Fruit fly (Drosophila melanogaster): ENCODE measurements around the gene Recs1.

Recs1 gene

DNA sequence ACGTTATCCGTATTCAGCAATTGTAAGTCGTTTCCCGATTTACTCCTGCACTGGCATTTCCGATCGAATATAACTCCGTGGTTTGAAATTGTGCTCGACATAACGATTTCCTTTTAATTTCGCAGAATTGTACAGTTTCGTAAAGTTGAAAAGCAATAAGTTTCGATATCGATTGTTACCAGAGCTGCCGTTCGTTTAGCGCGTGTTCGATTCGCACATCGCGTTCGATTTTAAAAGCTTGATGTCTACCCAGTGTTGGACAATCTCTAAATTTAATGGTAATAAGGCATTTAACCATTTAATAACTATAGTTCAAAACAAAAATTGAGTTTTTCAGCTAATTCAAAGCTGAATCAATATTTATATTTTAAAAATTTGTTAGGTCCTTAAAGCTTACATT lies 41.6 kb downstream of the Recs1 start, which contains the start of gene CG14357:
Gene CG14357 (minus strand): TSS at position 101 of the 400 bp plus-strand sequence.
- TF ChIP-seq CG15336 (GFP tag; IDR thresholded peaks at IDR 0.05) (no peak), Gug (GFP tag; IDR thresholded peaks at IDR 0.05) (no peak), spab (GFP tag; optimal IDR thresholded peaks at IDR 0.05) (no peak), Sox14 (GFP tag; optimal IDR thresholded peaks at IDR 0.05) (no peak), CG6808 (GFP tag; optimal IDR thresholded peaks at IDR 0.05) (no peak)

DNA sequence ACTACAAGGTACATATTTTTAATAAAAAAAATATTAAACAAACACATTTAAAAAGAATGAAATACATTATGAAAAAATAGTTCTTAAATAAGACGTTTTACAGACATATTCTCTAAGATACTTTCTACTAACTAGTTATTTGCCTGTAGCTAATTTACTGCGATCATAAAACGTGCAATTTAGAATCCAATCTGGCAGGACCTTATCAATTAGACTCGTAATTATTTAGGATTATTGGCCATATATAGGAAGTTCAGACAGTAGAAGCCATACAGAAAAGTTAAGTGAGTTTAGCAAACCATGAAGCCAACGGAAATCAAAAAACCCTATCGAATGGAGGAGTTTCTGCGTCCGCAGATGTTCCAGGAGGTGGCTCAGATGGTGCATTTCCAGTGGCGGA lies 44.5 kb downstream of the Recs1 start, which contains the start of gene Or88a:
Gene Or88a (plus strand): TSS at position 301 of the 400 bp plus-strand sequence.
- TF ChIP-seq vri (GFP tag; optimal IDR thresholded peaks at IDR 0.05) (no peak), CG31627 (GFP tag; optimal IDR thresholded peaks at IDR 0.05) (no peak), CG8319 (GFP tag; optimal IDR thresholded peaks at IDR 0.05) (no peak), CG3032 (tag; optimal IDR thresholded peaks at IDR 0.05) (no peak), CG6276 (GFP tag; optimal IDR thresholded peaks at IDR 0.05) (no peak), achi (GFP tag; optimal IDR thresholded peaks at IDR 0.05) (no peak), dac (GFP tag; optimal IDR thresholded peaks at IDR 0.05) (no peak), CG10631 (GFP tag; optimal IDR thresholded peaks at IDR 0.05) (no peak), CG9139 (GFP tag; optimal IDR thresholded peaks at IDR 0.05) (no peak)

DNA sequence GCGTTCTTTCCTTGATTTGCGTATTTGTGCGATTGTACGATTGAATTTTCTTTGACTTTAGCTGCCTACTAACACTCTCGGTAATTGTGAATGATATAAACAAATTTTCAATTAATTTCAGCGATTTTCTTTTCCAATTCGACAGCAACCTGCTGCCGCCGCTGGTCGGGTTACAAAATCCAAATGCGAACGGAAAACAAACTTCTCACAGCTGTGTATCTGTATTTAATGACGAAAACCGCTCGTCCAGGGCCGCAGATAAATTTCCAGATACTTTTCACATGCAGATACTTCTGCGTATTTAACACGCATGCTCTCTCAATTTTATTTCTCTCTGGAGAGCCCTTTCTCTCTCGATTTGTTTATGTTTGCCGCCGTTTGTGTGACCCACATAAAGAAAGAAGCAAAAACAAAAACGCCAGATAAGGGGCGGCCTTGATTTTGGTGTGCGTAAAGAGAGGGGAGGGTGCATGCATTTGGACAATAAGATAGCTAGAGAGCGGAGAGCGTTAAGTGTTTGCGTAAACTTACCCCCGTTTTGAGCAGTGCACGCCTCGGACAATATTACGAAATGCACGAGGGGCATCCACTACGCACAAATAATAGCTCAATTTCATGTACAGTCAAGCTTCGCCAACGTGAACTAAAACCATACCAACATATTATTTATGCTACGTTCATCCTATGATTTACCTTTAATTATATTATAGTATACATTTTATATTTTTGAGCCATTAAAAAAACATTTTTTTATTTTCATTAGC lies 45.3 kb downstream of the Recs1 start, which contains the start of gene CG12402:
Gene CG12402 (minus strand): TSS at position 164 of the 764 bp plus-strand sequence.
- TF ChIP-seq Hr4 (GFP tag; optimal IDR thresholded peaks at IDR 0.05) = peak; percentile 14
- TF ChIP-seq cyc (GFP tag; optimal IDR thresholded peaks at IDR 0.05) = no peak
- no peak for TF ChIP-seq Blimp-1 (GFP tag; optimal IDR thresholded peaks at IDR 0.05)
- TF ChIP-seq Sox102F (GFP tag; optimal IDR thresholded peaks at IDR 0.05) = peak; percentile 26
- TF ChIP-seq CG6792 (GFP tag; optimal IDR thresholded peaks at IDR 0.05) = peak; percentile 49
- peak; percentile 6 for TF ChIP-seq OdsH (GFP tag; optimal IDR thresholded peaks at IDR 0.05)
- TF ChIP-seq CG8632 (GFP tag; optimal IDR thresholded peaks at IDR 0.05) = peak; percentile 38
- peak; percentile 35 for TF ChIP-seq dac (GFP tag; optimal IDR thresholded peaks at IDR 0.05)
- peak; percentile 94 for TF ChIP-seq fkh (GFP tag; optimal IDR thresholded peaks at IDR 0.05)
- TF ChIP-seq Lpt (GFP tag; optimal IDR thresholded peaks at IDR 0.05) = peak; percentile 14
- TF ChIP-seq ss (GFP tag; optimal IDR thresholded peaks at IDR 0.05) = peak in 1 of 2 experiments; percentile 35
- TF ChIP-seq CG3032 (tag; optimal IDR thresholded peaks at IDR 0.05) = no peak
- TF ChIP-seq net (GFP tag; optimal IDR thresholded peaks at IDR 0.05) = peak; percentile 45
- peak; percentile 35 for TF ChIP-seq CG32006 (GFP tag; optimal IDR thresholded peaks at IDR 0.05)
- TF ChIP-seq CG31627 (GFP tag; optimal IDR thresholded peaks at IDR 0.05) = no peak
- TF ChIP-seq topi (GFP tag; optimal IDR thresholded peaks at IDR 0.05) = no peak
- peak; percentile 19 for TF ChIP-seq acj6 (GFP tag; optimal IDR thresholded peaks at IDR 0.05)
- TF ChIP-seq CG6163 (GFP tag; IDR thresholded peaks at IDR 0.05) = peak; percentile 57; the same call in 1 of the 3 replicates
- no peak for TF ChIP-seq Met (GFP tag; optimal IDR thresholded peaks at IDR 0.05)
- TF ChIP-seq Ets96B (tag; optimal IDR thresholded peaks at IDR 0.05) = peak; percentile 6
- peak; percentile 69 for TF ChIP-seq eg (GFP tag; IDR thresholded peaks at IDR 0.05)
- peak; percentile 17 for TF ChIP-seq CG34406 (GFP tag; optimal IDR thresholded peaks at IDR 0.05)
- TF ChIP-seq Hr38 (GFP tag; optimal IDR thresholded peaks at IDR 0.05) = no peak
- TF ChIP-seq esn (GFP tag; optimal IDR thresholded peaks at IDR 0.05) = no peak
- peak; percentile 43 for TF ChIP-seq CG6276 (GFP tag; optimal IDR thresholded peaks at IDR 0.05)
- TF ChIP-seq Hr39 (GFP tag; optimal IDR thresholded peaks at IDR 0.05) = peak; percentile 58
- TF ChIP-seq CG4318 (GFP tag; optimal IDR thresholded peaks at IDR 0.05) = no peak
- TF ChIP-seq Eip93F (GFP tag; optimal IDR thresholded peaks at IDR 0.05) = no peak
- no peak for TF ChIP-seq CG6854 (GFP tag; optimal IDR thresholded peaks at IDR 0.05)
- TF ChIP-seq spab (GFP tag; optimal IDR thresholded peaks at IDR 0.05) = peak; percentile 24
- TF ChIP-seq svp (GFP tag) = no peak
- no peak for TF ChIP-seq lz (GFP tag; optimal IDR thresholded peaks at IDR 0.05)
- TF ChIP-seq fd85E (GFP tag; optimal IDR thresholded peaks at IDR 0.05) = no peak
- TF ChIP-seq CG11294 (GFP tag; IDR thresholded peaks at IDR 0.05) = peak; percentile 51
- peak; percentile 88 for TF ChIP-seq Eip78C (GFP tag)
- peak; percentile 30 for TF ChIP-seq CG6808 (GFP tag; optimal IDR thresholded peaks at IDR 0.05)
- peak; percentile 35 for TF ChIP-seq CG10669 (GFP tag; optimal IDR thresholded peaks at IDR 0.05)
- TF ChIP-seq CG11902 (GFP tag; optimal IDR thresholded peaks at IDR 0.05) = no peak
